Fruit fly (Drosophila melanogaster) S2 (cell line): ENCODE results near the gene CG43924.
"Not testable (repeated sequence)": the region's sequence is repeated elsewhere in the genome, so short reads cannot be mapped to it uniquely, and the experiment has no call there.

Source experiments
- CG8478 ChIP-seq: fragments of >200 bp; optimal IDR thresholded peaks from 2 replicates; lab custom pipeline; 2018
- CTCF ChIP-seq, 2 experiments: fragments of >200 bp; optimal IDR thresholded peaks; 2 replicates each; lab custom pipeline; 2018

Gene CG43924

dm6 chr2L:15740918-15741317 lies 30.0 kb upstream of the CG43924 start:
- TF ChIP-seq CTCF (optimal IDR thresholded peaks at IDR 0.05; lab: Kevin White, UChicago) = no peak
- TF ChIP-seq CG8478 (lab: Kevin White, UChicago) = no peak

- TF ChIP-seq CTCF (optimal IDR thresholded peaks at IDR 0.05; lab: Kevin White, UChicago) (no peak), CG8478 (lab: Kevin White, UChicago) (no peak)
Observed at dm6 chr2L:15735918-15736317, 25.0 kb upstream of the CG43924 start.

dm6 chr2L:15731687-15732086 lies 20.8 kb upstream of the CG43924 start:
- TF ChIP-seq CG8478 (lab: Kevin White, UChicago) (no peak), CTCF (optimal IDR thresholded peaks at IDR 0.05; lab: Kevin White, UChicago) (no peak)

dm6 chr2L:15718172-15718571 lies 7.3 kb upstream of the CG43924 start, which contains the start of gene stol:
Gene stol, minus strand, starts transcription at chr2L:15718272.
- TF ChIP-seq CTCF (optimal IDR thresholded peaks at IDR 0.05; lab: Kevin White, UChicago); CG8478 (lab: Kevin White, UChicago): not testable (repeated sequence)

- not testable (repeated sequence) for TF ChIP-seq CG8478 (lab: Kevin White, UChicago); CTCF (optimal IDR thresholded peaks at IDR 0.05; lab: Kevin White, UChicago)
Observed at dm6 chr2L:15704871-15705270, 6.0 kb downstream of the CG43924 start, which contains the start of gene CG31827. Gene CG31827, plus strand, starts transcription at chr2L:15705171.

dm6 chr2L:15695738-15696137 lies 15.2 kb downstream of the CG43924 start, which contains the start of gene CG31780:
Gene CG31780, plus strand, starts transcription at chr2L:15696038.
- not testable (repeated sequence) for TF ChIP-seq CTCF (optimal IDR thresholded peaks at IDR 0.05; lab: Kevin White, UChicago); CG8478 (lab: Kevin White, UChicago)

dm6 chr2L:15694371-15694770 lies 16.5 kb downstream of the CG43924 start, which contains the start of gene CG44140:
Gene CG44140, minus strand, starts transcription at chr2L:15694471.
- not testable (repeated sequence) for TF ChIP-seq CTCF (optimal IDR thresholded peaks at IDR 0.05; lab: Kevin White, UChicago); CG8478 (lab: Kevin White, UChicago)

dm6 chr2L:15676002-15676401 lies 34.9 kb downstream of the CG43924 start, which contains the start of gene CG43923:
Gene CG43923, minus strand, starts transcription at chr2L:15676102.
- not testable (repeated sequence) for TF ChIP-seq CG8478 (lab: Kevin White, UChicago); CTCF (optimal IDR thresholded peaks at IDR 0.05; lab: Kevin White, UChicago)

dm6 chr2L:15669874-15670273 lies 41.0 kb downstream of the CG43924 start, which contains the start of gene CG18478:
Gene CG18478, plus strand, starts transcription at chr2L:15670174.
- TF ChIP-seq CG8478 (lab: Kevin White, UChicago); CTCF (optimal IDR thresholded peaks at IDR 0.05; lab: Kevin White, UChicago): not testable (repeated sequence)

- TF ChIP-seq CTCF (optimal IDR thresholded peaks at IDR 0.05; lab: Kevin White, UChicago); CG8478 (lab: Kevin White, UChicago): not testable (repeated sequence)
Observed at dm6 chr2L:15660741-15661140, 50.2 kb downstream of the CG43924 start, which contains the start of gene CG18477. Gene CG18477, plus strand, starts transcription at chr2L:15661041.
